Fruit fly (Drosophila melanogaster): ENCODE measurements around the gene CG17294.

The CG17294 gene

dm6 chr2L:8414887-8415883 lies 38.4 kb downstream of the CG17294 start, which contains the start of the genes CG13398 and Akap200:
Gene CG13398, minus strand, starts transcription at chr2L:8415256.
Gene Akap200, plus strand, starts transcription at chr2L:8415690.
- peak; percentile 70 for TF ChIP-seq CG17801 (GFP tag; optimal IDR thresholded peaks at IDR 0.05; ENCODE audit: partially characterized antibody)

dm6 chr2L:8416350-8417046 lies 39.7 kb downstream of the CG17294 start:
- peak; percentile 41 for TF ChIP-seq CG17801 (GFP tag; optimal IDR thresholded peaks at IDR 0.05; ENCODE audit: partially characterized antibody)

dm6 chr2L:8417562-8417961 lies 40.7 kb downstream of the CG17294 start:
- TF ChIP-seq CG17801 (GFP tag; optimal IDR thresholded peaks at IDR 0.05; ENCODE audit: partially characterized antibody), result no peak

dm6 chr2L:8418113-8418885 lies 41.5 kb downstream of the CG17294 start:
- no peak for TF ChIP-seq CG17801 (GFP tag; optimal IDR thresholded peaks at IDR 0.05; ENCODE audit: partially characterized antibody)

- no peak for TF ChIP-seq CG17801 (GFP tag; optimal IDR thresholded peaks at IDR 0.05; ENCODE audit: partially characterized antibody)
Measured at dm6 chr2L:8419382-8419940, 42.6 kb downstream of the CG17294 start.

- TF ChIP-seq CG17801 (GFP tag; optimal IDR thresholded peaks at IDR 0.05; ENCODE audit: partially characterized antibody), result no peak
Measured at dm6 chr2L:8420259-8420930, 43.6 kb downstream of the CG17294 start.

dm6 chr2L:8421717-8422116 lies 44.9 kb downstream of the CG17294 start:
- no peak for TF ChIP-seq CG17801 (GFP tag; optimal IDR thresholded peaks at IDR 0.05; ENCODE audit: partially characterized antibody)

- TF ChIP-seq CG17801 (GFP tag; optimal IDR thresholded peaks at IDR 0.05; ENCODE audit: partially characterized antibody), result no peak
Measured at dm6 chr2L:8423047-8423446, 46.2 kb downstream of the CG17294 start.

- no peak for TF ChIP-seq CG17801 (GFP tag; optimal IDR thresholded peaks at IDR 0.05; ENCODE audit: partially characterized antibody)
Measured at dm6 chr2L:8423460-8424089, 46.7 kb downstream of the CG17294 start.

dm6 chr2L:8424090-8424470 lies 47.2 kb downstream of the CG17294 start:
- no peak for TF ChIP-seq CG17801 (GFP tag; optimal IDR thresholded peaks at IDR 0.05; ENCODE audit: partially characterized antibody)

- TF ChIP-seq CG17801 (GFP tag; optimal IDR thresholded peaks at IDR 0.05; ENCODE audit: partially characterized antibody), result no peak
Measured at dm6 chr2L:8424662-8425208, 47.9 kb downstream of the CG17294 start.

dm6 chr2L:8425212-8425611 lies 48.4 kb downstream of the CG17294 start:
- no peak for TF ChIP-seq CG17801 (GFP tag; optimal IDR thresholded peaks at IDR 0.05; ENCODE audit: partially characterized antibody)

- TF ChIP-seq CG17801 (GFP tag; optimal IDR thresholded peaks at IDR 0.05; ENCODE audit: partially characterized antibody), result no peak
Measured at dm6 chr2L:8425962-8426759, 49.3 kb downstream of the CG17294 start.
